Fruit fly (Drosophila melanogaster) whole organism, prepupa: Measurements from ENCODE around the gene Lgr4.

Experiments
- CG10631 ChIP-seq: fragments of 200-800 bp; sonication (Bioruptor generic); optimal IDR thresholded peaks from 2 replicates; lab custom pipeline; 2016; ENCODE audit warnings: missing biosample characterization, missing genetic modification characterization
- CG10669 ChIP-seq: fragments of 200-800 bp; sonication (Bioruptor generic); optimal IDR thresholded peaks from 3 replicates; lab custom pipeline; 2018; ENCODE audit warnings: missing biosample characterization, mild to moderate bottlenecking, missing genetic modification characterization, moderate library complexity
- CG11294 ChIP-seq: fragments of 200-800 bp; sonication (Bioruptor generic); IDR thresholded peaks from 2 replicates; pipeline ENCODE4 v1.3.6; 2022; ENCODE audit warnings: missing biosample characterization, missing genetic modification characterization
- CG11902 ChIP-seq: fragments of 200-800 bp; sonication (Bioruptor generic); optimal IDR thresholded peaks from 3 replicates; lab custom pipeline; 2016; ENCODE audit warnings: missing biosample characterization, missing genetic modification characterization
- CG1621 ChIP-seq: fragments of 200-800 bp; sonication (Bioruptor generic); optimal IDR thresholded peaks from 3 replicates; lab custom pipeline; 2018; ENCODE audit warnings: missing biosample characterization, mild to moderate bottlenecking, missing genetic modification characterization
- CG32006 ChIP-seq: fragments of 200-800 bp; sonication (Bioruptor generic); optimal IDR thresholded peaks from 3 replicates; lab custom pipeline; 2017; ENCODE audit warnings: missing biosample characterization, mild to moderate bottlenecking, missing genetic modification characterization
- CG4318 ChIP-seq: fragments of 200-800 bp; sonication (Bioruptor generic); optimal IDR thresholded peaks from 3 replicates; lab custom pipeline; 2017; ENCODE audit warnings: missing biosample characterization, mild to moderate bottlenecking, missing genetic modification characterization
- CG6163 ChIP-seq: fragments of 200-800 bp; sonication (Bioruptor generic); IDR thresholded peaks from 3 replicates; pipeline ENCODE4 v1.3.6; 2022; ENCODE audit warnings: missing biosample characterization, missing genetic modification characterization
- CG6276 ChIP-seq: fragments of 200-800 bp; sonication (Bioruptor generic); optimal IDR thresholded peaks from 2 replicates; lab custom pipeline; 2017; ENCODE audit warnings: missing biosample characterization, mild to moderate bottlenecking, missing genetic modification characterization
- CG6792 ChIP-seq: fragments of 200-800 bp; sonication (Bioruptor generic); optimal IDR thresholded peaks from 3 replicates; lab custom pipeline; 2016; ENCODE audit warnings: missing biosample characterization, missing genetic modification characterization
- CG7368 ChIP-seq: fragments of 200-800 bp; sonication (Bioruptor generic); optimal IDR thresholded peaks from 3 replicates; lab custom pipeline; 2016; ENCODE audit warnings: missing biosample characterization, missing genetic modification characterization
- CG8632 ChIP-seq: fragments of 200-800 bp; sonication (Bioruptor generic); optimal IDR thresholded peaks from 3 replicates; lab custom pipeline; 2016; ENCODE audit warnings: missing biosample characterization, missing genetic modification characterization
- CG9139 ChIP-seq: fragments of 200-800 bp; sonication (Bioruptor generic); optimal IDR thresholded peaks from 3 replicates; lab custom pipeline; 2017; ENCODE audit warnings: missing biosample characterization, mild to moderate bottlenecking, missing genetic modification characterization
- Eip75B ChIP-seq: fragments of 200-800 bp; sonication (Bioruptor generic); optimal IDR thresholded peaks from 3 replicates; lab custom pipeline; 2016; ENCODE audit warnings: missing biosample characterization, missing genetic modification characterization
- Eip78C ChIP-seq: fragments of 200-800 bp; sonication (Bioruptor generic); peaks from one replicate; lab custom pipeline; 2016; ENCODE audit warnings: missing biosample characterization, missing genetic modification characterization
- Eip93F ChIP-seq: fragments of 200-800 bp; sonication (Bioruptor generic); optimal IDR thresholded peaks from 2 replicates; lab custom pipeline; 2016; ENCODE audit warnings: missing biosample characterization, mild to moderate bottlenecking, missing genetic modification characterization
- Ets21C ChIP-seq: fragments of 200-800 bp; sonication (Bioruptor generic); optimal IDR thresholded peaks from 3 replicates; lab custom pipeline; 2016; ENCODE audit warnings: missing biosample characterization, missing genetic modification characterization
- Ets96B ChIP-seq: fragments of 200-800 bp; optimal IDR thresholded peaks from 2 replicates; lab custom pipeline; 2019; ENCODE audit warnings: missing biosample characterization, mild to moderate bottlenecking, missing genetic modification characterization, moderate library complexity
- Hr38 ChIP-seq: sonication (Bioruptor generic); optimal IDR thresholded peaks from 2 replicates; lab custom pipeline; 2016; ENCODE audit warnings: missing biosample characterization, missing genetic modification characterization
- Hr39 ChIP-seq: fragments of 200-800 bp; sonication (Bioruptor generic); optimal IDR thresholded peaks from 2 replicates; lab custom pipeline; 2016; ENCODE audit warnings: missing biosample characterization, missing genetic modification characterization
- Hr4 ChIP-seq: fragments of 200-800 bp; sonication (Bioruptor generic); optimal IDR thresholded peaks from 3 replicates; lab custom pipeline; 2016; ENCODE audit warnings: missing biosample characterization, missing genetic modification characterization
- Lpt ChIP-seq: fragments of 200-800 bp; sonication (Bioruptor generic); optimal IDR thresholded peaks from 3 replicates; lab custom pipeline; 2016; ENCODE audit warnings: missing biosample characterization, missing genetic modification characterization
- Met ChIP-seq: fragments of 200-800 bp; sonication (Bioruptor generic); optimal IDR thresholded peaks from 3 replicates; lab custom pipeline; 2016; ENCODE audit warnings: missing biosample characterization, missing genetic modification characterization
- OdsH ChIP-seq: fragments of 200-800 bp; sonication (Bioruptor generic); optimal IDR thresholded peaks from 3 replicates; lab custom pipeline; 2016; ENCODE audit warnings: missing biosample characterization, missing genetic modification characterization
- Sox14 ChIP-seq: fragments of 200-800 bp; sonication (Bioruptor generic); optimal IDR thresholded peaks from 3 replicates; lab custom pipeline; 2016; ENCODE audit warnings: missing biosample characterization, missing genetic modification characterization
- achi ChIP-seq: fragments of 200-800 bp; sonication (Bioruptor generic); optimal IDR thresholded peaks from 3 replicates; lab custom pipeline; 2016; ENCODE audit warnings: missing biosample characterization, missing genetic modification characterization
- dac ChIP-seq: fragments of 200-800 bp; sonication (Bioruptor generic); optimal IDR thresholded peaks from 2 replicates; lab custom pipeline; 2017; ENCODE audit warnings: missing biosample characterization, mild to moderate bottlenecking, missing genetic modification characterization
- dsx ChIP-seq: fragments of 200-800 bp; optimal IDR thresholded peaks from 3 replicates; lab custom pipeline; 2019; ENCODE audit warnings: missing biosample characterization, mild to moderate bottlenecking, missing genetic modification characterization, moderate library complexity; ENCODE audit not compliant: poor library complexity, severe bottlenecking
- eg ChIP-seq: fragments of 200-800 bp; sonication (Bioruptor generic); IDR thresholded peaks from 3 replicates; pipeline ENCODE4 v1.3.6; 2022; ENCODE audit warnings: missing biosample characterization, missing genetic modification characterization
- esn ChIP-seq: fragments of 200-800 bp; sonication (Bioruptor generic); optimal IDR thresholded peaks from 2 replicates; lab custom pipeline; 2016; ENCODE audit warnings: missing biosample characterization, mild to moderate bottlenecking, missing genetic modification characterization, moderate library complexity
- fd59A ChIP-seq: fragments of 200-800 bp; sonication (Bioruptor generic); optimal IDR thresholded peaks from 2 replicates; lab custom pipeline; 2017; ENCODE audit warnings: missing biosample characterization, mild to moderate bottlenecking, missing genetic modification characterization, missing genetic modification reagents
- fd85E ChIP-seq: fragments of 200-800 bp; sonication (Bioruptor generic); optimal IDR thresholded peaks from 3 replicates; lab custom pipeline; 2016; ENCODE audit warnings: missing biosample characterization, missing genetic modification characterization
- fkh ChIP-seq: fragments of 200-800 bp; sonication (Bioruptor generic); optimal IDR thresholded peaks from 3 replicates; lab custom pipeline; 2017; ENCODE audit warnings: missing biosample characterization, mild to moderate bottlenecking, missing genetic modification characterization, moderate library complexity
- lz ChIP-seq: fragments of 200-800 bp; sonication (Bioruptor generic); optimal IDR thresholded peaks from 3 replicates; lab custom pipeline; 2016; ENCODE audit warnings: missing biosample characterization, missing genetic modification characterization
- net ChIP-seq: fragments of 200-800 bp; sonication (Bioruptor generic); optimal IDR thresholded peaks from 3 replicates; lab custom pipeline; 2016; ENCODE audit warnings: missing biosample characterization, missing genetic modification characterization
- pdm3 ChIP-seq: fragments of 200-800 bp; sonication (Bioruptor generic); optimal IDR thresholded peaks from 3 replicates; lab custom pipeline; 2016; ENCODE audit warnings: missing biosample characterization, missing genetic modification characterization
- svp ChIP-seq: fragments of 200-800 bp; sonication (Bioruptor generic); peaks from one replicate; lab custom pipeline; 2016; ENCODE audit warnings: missing biosample characterization, missing genetic modification characterization
- topi ChIP-seq: fragments of 200-800 bp; sonication (Bioruptor generic); optimal IDR thresholded peaks from 3 replicates; lab custom pipeline; 2016; ENCODE audit warnings: missing biosample characterization, missing genetic modification characterization
- vri ChIP-seq: fragments of 200-800 bp; sonication (Bioruptor generic); optimal IDR thresholded peaks from 3 replicates; lab custom pipeline; 2016; ENCODE audit warnings: missing biosample characterization, mild to moderate bottlenecking, missing genetic modification characterization

Lgr4 gene

DNA sequence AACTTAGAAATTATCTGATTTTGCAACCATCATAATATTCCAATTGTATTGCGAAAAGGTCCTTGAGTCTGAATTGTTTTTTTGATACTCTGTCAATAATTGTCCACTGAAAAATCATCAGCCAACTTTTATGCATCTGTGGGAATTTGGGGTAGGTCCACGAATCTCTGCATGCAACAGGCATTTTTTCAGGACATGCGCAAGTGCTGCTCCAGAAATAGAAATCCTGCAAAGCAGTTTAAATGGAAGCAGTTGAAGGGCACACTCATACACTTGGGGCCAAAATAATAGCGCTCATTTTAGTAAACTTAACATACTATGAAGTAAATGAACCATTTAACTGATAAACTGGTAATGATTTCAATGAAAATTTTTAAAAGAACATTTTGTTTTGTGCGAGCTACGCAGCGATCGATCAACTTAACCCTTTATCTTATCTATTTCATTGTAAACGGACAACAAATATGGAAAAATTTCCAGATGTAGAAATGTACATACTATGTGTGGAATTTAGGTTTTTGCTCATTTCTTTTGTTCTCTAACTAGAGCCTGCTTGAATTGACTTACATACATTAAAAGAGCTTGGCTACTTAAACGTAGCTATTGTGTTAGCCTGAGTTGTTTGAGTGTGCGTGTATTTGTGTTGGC is 58.7 kb downstream of the Lgr4 start (continued):
- TF ChIP-seq CG11902 = peak; percentile 5
- peak; percentile 70 for TF ChIP-seq CG6276 (GFP tag; lab: Kevin White, UChicago)
- peak; percentile 65 for TF ChIP-seq Ets96B
- TF ChIP-seq CG11294 (GFP tag; lab: Robert Waterston, UW) = no peak
- peak; percentile 64 for TF ChIP-seq CG10669 (GFP tag; lab: Kevin White, UChicago)
- peak; percentile 52 for TF ChIP-seq achi (GFP tag; lab: Kevin White, UChicago)
- TF ChIP-seq Hr39 (GFP tag; lab: Kevin White, UChicago) = peak; percentile 38
- peak; percentile 55 for TF ChIP-seq esn (GFP tag; lab: Kevin White, UChicago)
- TF ChIP-seq Hr4 (GFP tag; lab: Kevin White, UChicago) = peak; percentile 70
- peak; percentile 45 for TF ChIP-seq CG9139 (GFP tag; lab: Kevin White, UChicago)
- no peak for TF ChIP-seq Hr38 (GFP tag; lab: Kevin White, UChicago)
- TF ChIP-seq fd59A (GFP tag; lab: Kevin White, UChicago) = peak; percentile 59
- TF ChIP-seq CG6792 (GFP tag; lab: Kevin White, UChicago) = peak; percentile 47
- TF ChIP-seq CG8632 (GFP tag; lab: Kevin White, UChicago) = peak; percentile 58
- peak; percentile 49 for TF ChIP-seq CG10631 (GFP tag; lab: Kevin White, UChicago)
- TF ChIP-seq lz = peak; percentile 32
- TF ChIP-seq CG1621 (tag; lab: Kevin White, UChicago) = peak; percentile 46
- peak; percentile 51 for TF ChIP-seq CG4318 (GFP tag; lab: Kevin White, UChicago)
- peak; percentile 60 for TF ChIP-seq pdm3 (GFP tag; lab: Kevin White, UChicago)
- TF ChIP-seq Eip93F (GFP tag; lab: Kevin White, UChicago) = no peak
- TF ChIP-seq dac (GFP tag; lab: Kevin White, UChicago) = peak; percentile 35
- no peak for TF ChIP-seq Lpt (GFP tag; lab: Kevin White, UChicago)
- peak; percentile 44 for TF ChIP-seq dsx (GFP tag; lab: Kevin White, UChicago)
- peak; percentile 94 for TF ChIP-seq Eip78C (GFP tag; lab: Kevin White, UChicago)
- TF ChIP-seq CG7368 (GFP tag; lab: Kevin White, UChicago) = peak; percentile 8
- TF ChIP-seq Sox14 = peak; percentile 63
- TF ChIP-seq Met = peak; percentile 56
- TF ChIP-seq vri (GFP tag; lab: Kevin White, UChicago) = peak; percentile 16
- TF ChIP-seq fkh (GFP tag; lab: Kevin White, UChicago) = peak; percentile 34
- TF ChIP-seq net (GFP tag; lab: Kevin White, UChicago) = peak; percentile 34
- TF ChIP-seq Eip75B (GFP tag; lab: Kevin White, UChicago) = peak; percentile 61
- TF ChIP-seq fd85E (GFP tag; lab: Kevin White, UChicago) = no peak
- TF ChIP-seq, all 60 proteins: peak for 51

DNA sequence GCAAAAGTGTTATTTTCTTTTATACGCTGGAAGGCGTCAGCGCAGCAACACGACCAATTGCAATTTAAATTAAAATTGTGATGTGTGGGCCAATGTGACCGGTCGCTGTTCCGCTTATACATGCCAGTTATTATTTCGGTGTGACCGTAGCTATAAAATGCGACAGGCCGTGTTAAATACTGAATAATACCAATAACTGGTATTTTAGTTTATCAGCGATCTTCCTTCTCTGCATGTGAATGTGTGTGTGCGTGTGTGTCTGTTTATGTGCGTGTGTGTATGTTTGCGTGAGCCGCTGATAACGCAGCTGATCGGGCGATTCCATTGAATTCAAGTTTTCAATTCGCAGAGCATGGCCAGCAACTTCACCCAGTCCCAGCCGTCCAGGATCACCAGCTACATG is 60.2 kb downstream of the Lgr4 start, which contains the start of the genes CG32638, CG15717 and MFS10:
Gene CG32638, minus strand, starts transcription at position 45 of the 403 bp plus-strand sequence.
Gene CG15717, plus strand, starts transcription at position 203 of the 403 bp plus-strand sequence.
Gene MFS10, plus strand, starts transcription at position 269 of the 403 bp plus-strand sequence.
- TF ChIP-seq CG6163 (peak; percentile 29; the same call in 1 of the 3 replicates), Eip75B (GFP tag; lab: Kevin White, UChicago) (peak; percentile 25), Eip78C (GFP tag; lab: Kevin White, UChicago) (peak; percentile 78), Sox14 (peak; percentile 14), dsx (GFP tag; lab: Kevin White, UChicago) (peak; percentile 14), Ets21C (no peak), eg (GFP tag; lab: Robert Waterston, UW) (peak; percentile 30; the same call in 1 of the 3 replicates), esn (GFP tag; lab: Kevin White, UChicago) (peak; percentile 33), OdsH (GFP tag; lab: Kevin White, UChicago) (no peak), svp (peak; percentile 76), fkh (GFP tag; lab: Kevin White, UChicago) (peak; percentile 54), CG32006 (no peak), topi (GFP tag; lab: Kevin White, UChicago) (peak; percentile 21)
